Worm (Caenorhabditis elegans): ENCODE measurements around the gene W02B12.13.

ce11 chrII:11469574-11470108, 24.6 kb downstream of the W02B12.13 start, which contains the start of gene cisd-1:
- TF ChIP-seq C17E4.6 (GFP tag; IDR thresholded peaks at IDR 0.05) (no peak), unc-62 (GFP tag; optimal IDR thresholded peaks at IDR 0.05) (no peak), Y79H2A.3 (GFP tag; conservative IDR thresholded peaks at IDR 0.05) (no peak), nfya-1 (tag; optimal IDR thresholded peaks at IDR 0.05; ENCODE audit: borderline replicate concordance, insufficient read depth) (no peak)

Data from whole organism, young adult.